Worm (Caenorhabditis elegans) whole organism, mixed stage, embryonic: ENCODE data around the gene R02D5.3.

ENCODE experiments used
- ceh-39 ChIP-seq: fragments of 150-350 bp; optimal IDR thresholded peaks from 2 replicates; lab custom pipeline; 2014; ENCODE audit warnings: missing biosample characterization, missing genetic modification characterization
- mep-1 ChIP-seq: fragments of 150-350 bp; optimal IDR thresholded peaks from 2 replicates; lab custom pipeline; 2017; ENCODE audit warnings: missing biosample characterization, missing genetic modification reagents, missing genetic modification characterization, inconsistent platforms
- nhr-237 ChIP-seq: fragments of 150-350 bp; optimal IDR thresholded peaks from 2 replicates; lab custom pipeline; 2014; ENCODE audit warnings: missing biosample characterization, missing genetic modification characterization
- snpc-4 ChIP-seq: fragments of 150-350 bp; optimal IDR thresholded peaks from 2 replicates; lab custom pipeline; 2014; ENCODE audit warnings: missing biosample characterization, missing genetic modification characterization
- unc-39 ChIP-seq: fragments of 150-350 bp; optimal IDR thresholded peaks from 2 replicates; lab custom pipeline; 2014; ENCODE audit warnings: missing biosample characterization, missing genetic modification characterization
- unc-62 ChIP-seq: fragments of 150-350 bp; optimal IDR thresholded peaks from 2 replicates; lab custom pipeline; 2014; ENCODE audit warnings: missing biosample characterization, missing genetic modification reagents, missing genetic modification characterization
- zip-8 ChIP-seq: fragments of 150-350 bp; optimal IDR thresholded peaks from 2 replicates; lab custom pipeline; 2014; ENCODE audit warnings: missing biosample characterization, missing genetic modification characterization

- TF ChIP-seq unc-39 (tag; lab: Kevin White, UChicago): no peak
- no peak for TF ChIP-seq snpc-4 (tag; lab: Kevin White, UChicago)
- TF ChIP-seq mep-1 (tag; lab: Kevin White, UChicago): peak; percentile 19
- TF ChIP-seq unc-62 (GFP tag; lab: Kevin White, UChicago): no peak
- TF ChIP-seq zip-8: no peak
- no peak for TF ChIP-seq nhr-237
- no peak for TF ChIP-seq ceh-39 (tag; lab: Kevin White, UChicago)
These were observed 41.0 kb downstream of the R02D5.3 start, which contains the start of gene ril-1 for ce11 chrV:14523788-14524582.
